Fruit fly (Drosophila melanogaster) whole organism, prepupa: ENCODE measurements around the gene CG31195.

ENCODE experiments used
- Blimp-1 ChIP-seq: fragments of 200-800 bp; sonication (Bioruptor generic); optimal IDR thresholded peaks from 3 replicates; lab custom pipeline; 2017; ENCODE audit warnings: missing biosample characterization, missing genetic modification characterization, mild to moderate bottlenecking, moderate library complexity, missing genetic modification reagents
- CG11902 ChIP-seq: fragments of 200-800 bp; sonication (Bioruptor generic); optimal IDR thresholded peaks from 3 replicates; lab custom pipeline; 2016; ENCODE audit warnings: missing biosample characterization, missing genetic modification characterization
- CG31627 ChIP-seq: fragments of 200-800 bp; sonication (Bioruptor generic); optimal IDR thresholded peaks from 3 replicates; lab custom pipeline; 2016; ENCODE audit warnings: missing biosample characterization, missing genetic modification characterization
- CG6854 ChIP-seq: fragments of 200-800 bp; sonication (Bioruptor generic); optimal IDR thresholded peaks from 2 replicates; lab custom pipeline; 2017; ENCODE audit warnings: missing biosample characterization, mild to moderate bottlenecking, missing genetic modification characterization
- CG7368 ChIP-seq: fragments of 200-800 bp; sonication (Bioruptor generic); optimal IDR thresholded peaks from 3 replicates; lab custom pipeline; 2016; ENCODE audit warnings: missing biosample characterization, missing genetic modification characterization
- CG8119 ChIP-seq: fragments of 200-800 bp; sonication (Bioruptor generic); IDR thresholded peaks from 3 replicates; pipeline ENCODE4 v1.3.6; 2022; ENCODE audit warnings: missing biosample characterization, missing genetic modification characterization
- CG8632 ChIP-seq: fragments of 200-800 bp; sonication (Bioruptor generic); optimal IDR thresholded peaks from 3 replicates; lab custom pipeline; 2016; ENCODE audit warnings: missing biosample characterization, missing genetic modification characterization
- Smox ChIP-seq: fragments of 200-800 bp; sonication (Bioruptor generic); optimal IDR thresholded peaks from 3 replicates; lab custom pipeline; 2016; ENCODE audit warnings: missing biosample characterization, missing genetic modification characterization
- Sox102F ChIP-seq: fragments of 200-800 bp; sonication (Bioruptor generic); optimal IDR thresholded peaks from 2 replicates; lab custom pipeline; 2016; ENCODE audit warnings: missing biosample characterization, mild to moderate bottlenecking, missing genetic modification characterization
- dsx ChIP-seq: fragments of 200-800 bp; optimal IDR thresholded peaks from 3 replicates; lab custom pipeline; 2019; ENCODE audit warnings: missing biosample characterization, mild to moderate bottlenecking, missing genetic modification characterization, moderate library complexity; ENCODE audit not compliant: poor library complexity, severe bottlenecking
- pdm3 ChIP-seq: fragments of 200-800 bp; sonication (Bioruptor generic); optimal IDR thresholded peaks from 3 replicates; lab custom pipeline; 2016; ENCODE audit warnings: missing biosample characterization, missing genetic modification characterization

DNA sequence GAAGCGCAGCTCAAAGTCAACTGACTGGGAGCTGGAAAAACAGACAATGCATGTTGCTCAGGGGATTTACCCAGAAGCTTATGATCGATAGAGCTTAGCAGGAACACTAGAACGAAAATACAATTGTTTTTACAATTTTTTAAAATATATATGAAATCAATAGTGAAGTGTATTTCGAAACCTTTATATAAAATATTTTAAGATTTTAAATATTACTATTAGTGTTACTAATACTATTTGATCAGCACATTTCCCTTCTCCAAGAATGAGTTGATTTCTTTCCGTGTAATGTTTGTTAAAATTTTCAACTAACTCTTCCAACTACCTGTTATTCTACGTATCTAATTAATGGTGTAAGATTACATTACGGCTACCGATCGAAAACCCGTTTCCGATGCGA lies 18.4 kb downstream of the CG31195 start, which contains the start of gene CG31199:
- TF ChIP-seq pdm3 (GFP tag; lab: Kevin White, UChicago) (no peak), dsx (GFP tag; lab: Kevin White, UChicago) (no peak), Sox102F (no peak), CG31627 (GFP tag; lab: Kevin White, UChicago) (no peak), CG11902 (GFP tag; lab: Kevin White, UChicago) (no peak), CG7368 (GFP tag; lab: Kevin White, UChicago) (no peak), Blimp-1 (GFP tag; lab: Kevin White, UChicago) (no peak), CG8632 (GFP tag; lab: Kevin White, UChicago) (no peak), Smox (GFP tag; lab: Kevin White, UChicago) (no peak), CG8119 (GFP tag; lab: Robert Waterston, UW) (no peak), CG6854 (GFP tag; lab: Kevin White, UChicago) (no peak)
